Worm (Caenorhabditis elegans) whole organism, L4/young adult: ENCODE measurements around the gene W08G11.5.

ENCODE experiments used
- W03F9.2 ChIP-seq: fragments of 150-350 bp; optimal IDR thresholded peaks from 2 replicates; lab custom pipeline; 2014; ENCODE audit warnings: missing biosample characterization, missing genetic modification characterization
- dao-5 ChIP-seq: sonication (generic microtip); optimal IDR thresholded peaks from 2 replicates; lab custom pipeline; 2016; ENCODE audit warnings: missing genotype, missing genetic modification characterization, moderate library complexity, missing compliant biosample characterization
- him-1 ChIP-seq: sonication (generic microtip); optimal IDR thresholded peaks from 2 replicates; lab custom pipeline; 2016; ENCODE audit warnings: missing genotype, missing genetic modification reagents, missing genetic modification characterization, missing compliant biosample characterization

ce11 chrV:16395739-16396138 lies 49.4 kb upstream of the W08G11.5 start, which contains the start of gene F13A7.12:
- TF ChIP-seq him-1, result no peak
- no peak for TF ChIP-seq dao-5 (tag; lab: Kevin White, UChicago)
- no peak for TF ChIP-seq W03F9.2 (tag; lab: Kevin White, UChicago)
